Fruit fly (Drosophila melanogaster) whole organism, embryonic: Measurements from ENCODE around the gene CG34008.

Experiments used
- CG10209 ChIP-seq: fragments of 200-800 bp; sonication (Bioruptor generic); optimal IDR thresholded peaks from 3 replicates; lab custom pipeline; 2017; ENCODE audit warnings: missing biosample characterization, mild to moderate bottlenecking, missing genetic modification characterization, missing genetic modification reagents
- CG11247 ChIP-seq: fragments of 200-800 bp; sonication (Bioruptor generic); IDR thresholded peaks from 2 replicates; pipeline ENCODE4 v1.3.6; 2022; ENCODE audit warnings: missing biosample characterization, missing genetic modification characterization
- CG11456 ChIP-seq: fragments of 200-800 bp; sonication (Bioruptor generic); IDR thresholded peaks from 3 replicates; pipeline ENCODE4 v1.3.6; 2022; ENCODE audit warnings: missing biosample characterization, missing genetic modification characterization
- CG12236 ChIP-seq: fragments of 200-800 bp; sonication (Bioruptor generic); optimal IDR thresholded peaks from 2 replicates; lab custom pipeline; 2016; ENCODE audit warnings: missing biosample characterization, missing genetic modification characterization
- CG14014 ChIP-seq: fragments of 200-800 bp; sonication (Bioruptor generic); IDR thresholded peaks from 2 replicates; pipeline ENCODE4 v1.3.6; 2022; ENCODE audit warnings: missing biosample characterization, missing genetic modification characterization
- CG15696 ChIP-seq: fragments of 200-800 bp; sonication (Bioruptor generic); optimal IDR thresholded peaks from 2 replicates; lab custom pipeline; 2019; ENCODE audit warnings: missing biosample characterization, mild to moderate bottlenecking, missing genetic modification characterization, moderate library complexity
- CG17328 ChIP-seq: fragments of 200-800 bp; sonication (Bioruptor generic); IDR thresholded peaks from 2 replicates; pipeline ENCODE4 v1.3.6; 2022; ENCODE audit warnings: missing biosample characterization, missing genetic modification characterization
- CG17802 ChIP-seq: fragments of 200-800 bp; sonication (Bioruptor generic); optimal IDR thresholded peaks from 2 replicates; lab custom pipeline; 2018; ENCODE audit warnings: missing biosample characterization, mild to moderate bottlenecking, missing genetic modification characterization, moderate library complexity
- CG18619 ChIP-seq: fragments of 200-800 bp; sonication (Bioruptor generic); optimal IDR thresholded peaks from 3 replicates; lab custom pipeline; 2017; ENCODE audit warnings: missing biosample characterization, mild to moderate bottlenecking, missing genetic modification characterization
- CG2202 ChIP-seq: fragments of 200-800 bp; sonication (Bioruptor generic); optimal IDR thresholded peaks from 2 replicates; lab custom pipeline; 2018; ENCODE audit warnings: missing biosample characterization, mild to moderate bottlenecking, missing genetic modification characterization
- CG2712 ChIP-seq: fragments of 200-800 bp; optimal IDR thresholded peaks from 3 replicates; lab custom pipeline; 2019; ENCODE audit warnings: missing biosample characterization, mild to moderate bottlenecking, missing genetic modification characterization, moderate library complexity
- CG3163 ChIP-seq: fragments of 200-800 bp; sonication (Bioruptor generic); optimal IDR thresholded peaks from 3 replicates; lab custom pipeline; 2016; ENCODE audit warnings: missing biosample characterization, missing genetic modification characterization
- CG32532 ChIP-seq: fragments of 200-800 bp; sonication (Bioruptor generic); IDR thresholded peaks from 2 replicates; pipeline ENCODE4 v1.3.6; 2022; ENCODE audit warnings: missing biosample characterization, missing genetic modification characterization
- CG32767 ChIP-seq: fragments of 200-800 bp; sonication (Bioruptor generic); IDR thresholded peaks from 2 replicates; pipeline ENCODE4 v1.3.6; 2022; ENCODE audit warnings: missing biosample characterization, missing genetic modification characterization
- CG6175 ChIP-seq: fragments of 200-800 bp; sonication (Bioruptor generic); IDR thresholded peaks from 3 replicates; pipeline ENCODE4 v1.3.6; 2022; ENCODE audit warnings: missing biosample characterization, missing genetic modification characterization
- CG6254 ChIP-seq: fragments of 200-800 bp; sonication (Bioruptor generic); optimal IDR thresholded peaks from 3 replicates; lab custom pipeline; 2017; ENCODE audit warnings: mild to moderate bottlenecking, missing biosample characterization, missing genetic modification reagents, missing genetic modification characterization
- CG6654 ChIP-seq: fragments of 200-800 bp; sonication (Bioruptor generic); optimal IDR thresholded peaks from 2 replicates; lab custom pipeline; 2017; ENCODE audit warnings: missing biosample characterization, mild to moderate bottlenecking, missing genetic modification characterization
- CG6813 ChIP-seq: fragments of 200-800 bp; sonication (Bioruptor generic); optimal IDR thresholded peaks from 2 replicates; lab custom pipeline; 2017; ENCODE audit warnings: missing biosample characterization, missing genetic modification characterization, mild to moderate bottlenecking, moderate library complexity, missing genetic modification reagents
- CG7745 ChIP-seq: fragments of 200-800 bp; sonication (Bioruptor generic); optimal IDR thresholded peaks from 2 replicates; lab custom pipeline; 2018; ENCODE audit warnings: missing biosample characterization, mild to moderate bottlenecking, missing genetic modification characterization, moderate library complexity
- Dp ChIP-seq: fragments of 200-800 bp; sonication (Bioruptor generic); optimal IDR thresholded peaks from 2 replicates; lab custom pipeline; 2018; ENCODE audit warnings: missing biosample characterization, mild to moderate bottlenecking, missing genetic modification characterization, moderate library complexity
- Eip74EF ChIP-seq, 2 experiments: fragments of 200-800 bp in 1 of 2; fragments of >200 bp in 1 of 2; sonication (Bioruptor generic) in 1 of 2; optimal IDR thresholded peaks; 2 replicates each; lab custom pipeline; 2017 to 2019; ENCODE audit warnings: missing biosample characterization in 2 of 2, missing genetic modification characterization in 2 of 2, mild to moderate bottlenecking in 1 of 2, moderate library complexity in 1 of 2
- Elba2 ChIP-seq: fragments of 200-800 bp; sonication (Bioruptor generic); optimal IDR thresholded peaks from 3 replicates; lab custom pipeline; 2016; ENCODE audit warnings: missing biosample characterization, missing genetic modification characterization
- H15 ChIP-seq: fragments of 200-800 bp; sonication (Bioruptor generic); IDR thresholded peaks from 3 replicates; pipeline ENCODE4 v1.3.6; 2022; ENCODE audit warnings: missing biosample characterization, missing genetic modification characterization
- Mad ChIP-seq: fragments of 200-800 bp; sonication (Bioruptor generic); optimal IDR thresholded peaks from 2 replicates; lab custom pipeline; 2016; ENCODE audit warnings: missing biosample characterization, missing genetic modification characterization
- Nf-YB ChIP-seq: fragments of 200-800 bp; sonication (Bioruptor generic); optimal IDR thresholded peaks from 3 replicates; lab custom pipeline; 2019; ENCODE audit warnings: missing biosample characterization, mild to moderate bottlenecking, missing genetic modification characterization, moderate library complexity
- Oli ChIP-seq: fragments of 200-800 bp; sonication (Bioruptor generic); optimal IDR thresholded peaks from 2 replicates; lab custom pipeline; 2018; ENCODE audit warnings: missing biosample characterization, mild to moderate bottlenecking, missing genetic modification characterization, moderate library complexity
- TFAM ChIP-seq: fragments of 200-800 bp; sonication (Bioruptor generic); optimal IDR thresholded peaks from 2 replicates; lab custom pipeline; 2017; ENCODE audit warnings: missing biosample characterization, missing genetic modification characterization, inconsistent platforms
- Usf ChIP-seq: fragments of 200-800 bp; sonication (Bioruptor generic); optimal IDR thresholded peaks from 2 replicates; lab custom pipeline; 2017; ENCODE audit warnings: missing genotype, missing biosample characterization, missing genetic modification characterization
- Vsx1 ChIP-seq: fragments of 200-800 bp; sonication (Bioruptor generic); optimal IDR thresholded peaks from 2 replicates; lab custom pipeline; 2017; ENCODE audit warnings: missing biosample characterization, mild to moderate bottlenecking, missing genetic modification characterization, missing genetic modification reagents
- abd-A ChIP-seq: fragments of 200-800 bp; sonication (Bioruptor generic); optimal IDR thresholded peaks from 3 replicates; lab custom pipeline; 2019; ENCODE audit warnings: missing biosample characterization, mild to moderate bottlenecking, missing genetic modification characterization, moderate library complexity
- aop ChIP-seq: fragments of 200-800 bp; sonication (Bioruptor generic); IDR thresholded peaks from 2 replicates; pipeline ENCODE4 v1.3.6; 2022; ENCODE audit warnings: missing biosample characterization, missing genetic modification characterization
- ara ChIP-seq: fragments of 200-800 bp; sonication (Bioruptor generic); IDR thresholded peaks from 2 replicates; pipeline ENCODE4 v1.3.6; 2022; ENCODE audit warnings: missing biosample characterization, missing genetic modification characterization
- cad ChIP-seq: fragments of >200 bp; optimal IDR thresholded peaks from 2 replicates; lab custom pipeline; 2017; ENCODE audit warnings: missing biosample characterization, missing genetic modification characterization
- cg ChIP-seq: fragments of 200-800 bp; sonication (Bioruptor generic); optimal IDR thresholded peaks from 3 replicates; lab custom pipeline; 2019; ENCODE audit warnings: missing biosample characterization, mild to moderate bottlenecking, missing genetic modification characterization, moderate library complexity
- corto ChIP-seq: fragments of 200-800 bp; sonication (Bioruptor generic); optimal IDR thresholded peaks from 2 replicates; lab custom pipeline; 2016; ENCODE audit warnings: missing biosample characterization, mild to moderate bottlenecking, missing genetic modification characterization, moderate library complexity
- dati ChIP-seq: fragments of 200-800 bp; sonication (Bioruptor generic); IDR thresholded peaks from 2 replicates; pipeline ENCODE4 v1.3.6; 2022; ENCODE audit warnings: missing biosample characterization, missing genetic modification characterization
- ewg ChIP-seq: fragments of 200-800 bp; sonication (Bioruptor generic); optimal IDR thresholded peaks from 3 replicates; lab custom pipeline; 2017; ENCODE audit warnings: mild to moderate bottlenecking, missing biosample characterization, missing genetic modification reagents, missing genetic modification characterization
- gcm ChIP-seq: fragments of 200-800 bp; sonication (Bioruptor generic); optimal IDR thresholded peaks from 2 replicates; lab custom pipeline; 2019; ENCODE audit warnings: missing biosample characterization, mild to moderate bottlenecking, missing genetic modification characterization, moderate library complexity
- otp ChIP-seq: fragments of 200-800 bp; sonication (Bioruptor generic); IDR thresholded peaks from 3 replicates; pipeline ENCODE4, ENCODE4 v1.3.6; 2022; ENCODE audit warnings: missing biosample characterization, missing genetic modification characterization
- pb ChIP-seq: fragments of 200-800 bp; sonication (Bioruptor generic); optimal IDR thresholded peaks from 3 replicates; lab custom pipeline; 2016; ENCODE audit warnings: missing biosample characterization, missing genetic modification characterization
- sc ChIP-seq, 3 experiments: fragments of >200 bp in 2 of 3; fragments of 200-800 bp in 1 of 3; sonication (Bioruptor generic) in 1 of 3; optimal IDR thresholded peaks; 2 replicates in 2 of 3; 3 replicates in 1 of 3; lab custom pipeline; 2017; ENCODE audit warnings: mild to moderate bottlenecking in 1 of 3, missing biosample characterization in 1 of 3, missing genetic modification characterization in 1 of 3, missing genetic modification reagents in 1 of 3
- sd ChIP-seq: fragments of 200-800 bp; sonication (Bioruptor generic); optimal IDR thresholded peaks from 3 replicates; lab custom pipeline; 2018; ENCODE audit warnings: missing biosample characterization, mild to moderate bottlenecking, missing genetic modification characterization, moderate library complexity
- sens-2 ChIP-seq: fragments of 200-800 bp; sonication (Bioruptor generic); IDR thresholded peaks from 2 replicates; pipeline ENCODE4 v1.3.6; 2022; ENCODE audit warnings: missing biosample characterization, missing genetic modification characterization
- seq ChIP-seq: fragments of 200-800 bp; sonication (Bioruptor generic); IDR thresholded peaks from 2 replicates; pipeline ENCODE4 v1.3.6; 2022; ENCODE audit warnings: missing biosample characterization, missing genetic modification characterization
- shn ChIP-seq: fragments of 200-800 bp; sonication (Bioruptor generic); optimal IDR thresholded peaks from 3 replicates; lab custom pipeline; 2016; ENCODE audit warnings: missing biosample characterization, missing genetic modification characterization
- so ChIP-seq: fragments of 200-800 bp; sonication (Bioruptor generic); IDR thresholded peaks from 3 replicates; pipeline ENCODE4 v1.3.6; 2022; ENCODE audit warnings: missing biosample characterization, missing genetic modification characterization
- tgo ChIP-seq: fragments of 200-800 bp; sonication (Bioruptor generic); IDR thresholded peaks from 3 replicates; pipeline ENCODE4 v1.3.6; 2022; ENCODE audit warnings: missing biosample characterization, missing genetic modification characterization
- tio ChIP-seq: fragments of 200-800 bp; sonication (Bioruptor generic); optimal IDR thresholded peaks from 2 replicates; lab custom pipeline; 2017; ENCODE audit warnings: missing biosample characterization, missing genetic modification characterization, inconsistent platforms
- tna ChIP-seq: fragments of 200-800 bp; sonication (Bioruptor generic); IDR thresholded peaks from 2 replicates; pipeline ENCODE4 v1.3.6; 2022; ENCODE audit warnings: missing biosample characterization, missing genetic modification characterization; ENCODE audit not compliant: partially characterized antibody
- toy ChIP-seq: fragments of 200-800 bp; sonication (Bioruptor generic); IDR thresholded peaks from 2 replicates; pipeline ENCODE4 v1.3.6; 2022; ENCODE audit warnings: missing biosample characterization, missing genetic modification characterization
- yki ChIP-seq: fragments of >200 bp; optimal IDR thresholded peaks from 3 replicates; lab custom pipeline; 2018

Gene CG34008

dm6 chr3R:20555720-20556280 lies 25.5 kb downstream of the CG34008 start (continued):
- TF ChIP-seq CG17802 (tag; lab: Kevin White, UChicago) = no peak
- TF ChIP-seq CG32767 = no peak
- peak; percentile 4 for TF ChIP-seq sd (tag; lab: Kevin White, UChicago)
- no peak for TF ChIP-seq CG7745 (tag; lab: Kevin White, UChicago)
- no peak for TF ChIP-seq tio (GFP tag; lab: Kevin White, UChicago)
- TF ChIP-seq CG6654 (GFP tag; lab: Kevin White, UChicago) = no peak
- peak; percentile 37 for TF ChIP-seq abd-A
- TF ChIP-seq Nf-YB = no peak
- no peak for TF ChIP-seq Oli
- no peak for TF ChIP-seq dati (GFP tag; lab: Robert Waterston, UW)
- TF ChIP-seq seq (GFP tag; lab: Robert Waterston, UW) = no peak
- TF ChIP-seq tgo (GFP tag; lab: Robert Waterston, UW) = no peak
- TF ChIP-seq CG6254 (GFP tag; lab: Kevin White, UChicago) = no peak
- TF ChIP-seq cg (GFP tag; lab: Kevin White, UChicago) = peak; percentile 14
- no peak for TF ChIP-seq Usf (GFP tag; lab: Kevin White, UChicago)
- peak; percentile 51 for TF ChIP-seq CG6813 (GFP tag; lab: Kevin White, UChicago)
- TF ChIP-seq CG2202 = peak; percentile 36
- TF ChIP-seq so (GFP tag; lab: Robert Waterston, UW) = no peak
- no peak for TF ChIP-seq CG12236 (GFP tag; lab: Kevin White, UChicago)
- TF ChIP-seq CG17328 = no peak; the same call in 1 of the 2 replicates
- no peak for TF ChIP-seq otp (GFP tag; lab: Robert Waterston, UW)
- no peak for TF ChIP-seq ara (GFP tag; lab: Robert Waterston, UW)
- TF ChIP-seq CG11247 (GFP tag; lab: Robert Waterston, UW) = no peak
- TF ChIP-seq toy (GFP tag; lab: Robert Waterston, UW) = no peak
- TF ChIP-seq gcm (GFP tag; lab: Kevin White, UChicago) = peak; percentile 43
- TF ChIP-seq Eip74EF (GFP tag; optimal IDR thresholded peaks at IDR 0.05; lab: Kevin White, UChicago) = peak in 1 of 2 experiments; percentile 30
- TF ChIP-seq Elba2 (GFP tag; lab: Kevin White, UChicago) = no peak
- no peak for TF ChIP-seq shn (GFP tag; lab: Kevin White, UChicago)
- no peak for TF ChIP-seq CG11456 (GFP tag; lab: Robert Waterston, UW)
- no peak for TF ChIP-seq sens-2 (GFP tag; lab: Robert Waterston, UW)
- TF ChIP-seq CG3163 (GFP tag; lab: Kevin White, UChicago) = no peak
- TF ChIP-seq CG15696 = peak; percentile 64
- no peak for TF ChIP-seq cad
- no peak for TF ChIP-seq tna (GFP tag; lab: Robert Waterston, UW)
- TF ChIP-seq CG6175 (GFP tag; lab: Robert Waterston, UW) = no peak
- no peak for TF ChIP-seq yki
- no peak for TF ChIP-seq CG2712
- no peak for TF ChIP-seq CG32532 (GFP tag; lab: Robert Waterston, UW)
- TF ChIP-seq Vsx1 = peak; percentile 49
- TF ChIP-seq corto = peak; percentile 50
- no peak for TF ChIP-seq aop (GFP tag; lab: Robert Waterston, UW)
- no peak for TF ChIP-seq ewg (GFP tag; lab: Kevin White, UChicago)
- no peak for TF ChIP-seq Mad (GFP tag; lab: Kevin White, UChicago)
- no peak for TF ChIP-seq TFAM (GFP tag; lab: Kevin White, UChicago)
- no peak for TF ChIP-seq pb (GFP tag; lab: Kevin White, UChicago)
- no peak for TF ChIP-seq CG10209 (GFP tag; lab: Kevin White, UChicago)
- TF ChIP-seq Dp (GFP tag; lab: Kevin White, UChicago) = no peak
- no peak for TF ChIP-seq sc (optimal IDR thresholded peaks at IDR 0.05; lab: Kevin White, UChicago)
- no peak for TF ChIP-seq sc (GFP tag; optimal IDR thresholded peaks at IDR 0.05; lab: Kevin White, UChicago)
- TF ChIP-seq CG18619 (GFP tag; lab: Kevin White, UChicago) = no peak
- 0 out of 3 replicates have a peak, but pooled peaks have one; percentile 4 for TF ChIP-seq H15 (GFP tag; lab: Robert Waterston, UW)
- no peak for TF ChIP-seq CG14014
